Fruit fly (Drosophila melanogaster) whole organism, wandering third instar larva: ENCODE measurements around the gene CG33791.

Experiments
- Dif ChIP-seq: fragments of 200-275, 200-300 bp; sonication (Bioruptor generic); optimal IDR thresholded peaks from 2 replicates; lab custom pipeline; 2018; ENCODE audit warnings: missing biosample characterization, missing genetic modification characterization; ENCODE audit not compliant: partially characterized antibody
- GATAd ChIP-seq: sonication (Bioruptor generic); optimal IDR thresholded peaks from 2 replicates; lab custom pipeline; 2016; ENCODE audit warnings: missing biosample characterization, missing genetic modification characterization
- OdsH ChIP-seq: fragments of 200-800 bp; sonication (Bioruptor generic); optimal IDR thresholded peaks from 2 replicates; lab custom pipeline; 2016; ENCODE audit warnings: missing biosample characterization, mild to moderate bottlenecking, missing genetic modification characterization
- Rel ChIP-seq, 2 experiments: fragments of 200-800 bp; sonication (Bioruptor generic) in 1 of 2; optimal IDR thresholded peaks; 2 replicates in 1 of 2; 3 replicates in 1 of 2; lab custom pipeline; 2016 to 2019; ENCODE audit warnings: mild to moderate bottlenecking in 2 of 2, missing biosample characterization in 2 of 2, missing genetic modification characterization in 2 of 2, moderate library complexity in 1 of 2
- foxo ChIP-seq, 2 experiments: fragments of 200-800 bp; sonication (Bioruptor generic); optimal IDR thresholded peaks; 2 replicates in 1 of 2; 3 replicates in 1 of 2; lab custom pipeline; 2016 to 2017; ENCODE audit warnings: missing biosample characterization in 2 of 2, missing genetic modification characterization in 2 of 2
- fru ChIP-seq: fragments of 200-800 bp; sonication (Bioruptor generic); optimal IDR thresholded peaks from 3 replicates; lab custom pipeline; 2016; ENCODE audit warnings: missing biosample characterization, mild to moderate bottlenecking, missing genetic modification characterization
- lola ChIP-seq: fragments of >200 bp; optimal IDR thresholded peaks from 2 replicates; lab custom pipeline; 2017; ENCODE audit warnings: missing biosample characterization, missing genetic modification characterization
- sage ChIP-seq: fragments of 200-800 bp; sonication (Bioruptor generic); optimal IDR thresholded peaks from 2 replicates; lab custom pipeline; 2016; ENCODE audit warnings: missing biosample characterization, mild to moderate bottlenecking, missing genetic modification characterization

DNA sequence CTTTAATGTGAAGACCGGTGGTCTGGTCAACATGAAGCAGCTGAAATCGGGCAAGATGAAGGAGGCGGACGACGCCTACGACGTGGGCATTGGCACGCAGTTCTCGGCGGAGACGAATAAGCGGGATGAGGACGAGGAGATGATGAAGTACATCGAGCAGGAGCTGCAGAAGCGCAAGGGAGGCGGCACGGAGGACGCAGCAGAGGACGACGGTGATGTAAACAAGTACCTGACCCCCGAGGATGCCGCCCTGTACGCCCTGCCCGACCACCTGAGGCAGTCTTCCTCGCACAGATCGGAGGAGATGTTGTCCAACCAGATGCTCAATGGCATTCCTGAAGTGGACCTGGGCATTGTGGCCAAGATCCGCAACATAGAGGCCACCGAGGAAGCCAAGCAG, 62.8 kb downstream of the CG33791 start:
- TF ChIP-seq Dif (GFP tag; lab: Kevin White, UChicago), result no peak
- no peak for TF ChIP-seq fru (GFP tag; lab: Kevin White, UChicago)
- no peak for TF ChIP-seq lola (GFP tag; lab: Kevin White, UChicago)
- no peak for TF ChIP-seq GATAd (GFP tag; lab: Kevin White, UChicago)
- no peak for TF ChIP-seq Rel (GFP tag; optimal IDR thresholded peaks at IDR 0.05; lab: Kevin White, UChicago)
- no peak for TF ChIP-seq Rel (tag; optimal IDR thresholded peaks at IDR 0.05; lab: Kevin White, UChicago)
- no peak for TF ChIP-seq sage (GFP tag; lab: Kevin White, UChicago)
- no peak for TF ChIP-seq OdsH (GFP tag; lab: Kevin White, UChicago)
- TF ChIP-seq foxo (GFP tag; optimal IDR thresholded peaks at IDR 0.05; lab: Kevin White, UChicago), result no peak
